Fruit fly (Drosophila melanogaster) whole organism, embryonic: ENCODE results near the gene Chrac-16.
A peak's percentile ranks its signal among the peaks of the same experiment; 100 is the strongest.

ENCODE experiments used
- BtbVII ChIP-seq: fragments of 200-800 bp; sonication (Bioruptor generic); optimal IDR thresholded peaks from 3 replicates; lab custom pipeline; 2017; ENCODE audit warnings: missing biosample characterization, mild to moderate bottlenecking, missing genetic modification characterization
- CG10267 ChIP-seq: fragments of 200-800 bp; sonication (Bioruptor generic); optimal IDR thresholded peaks from 2 replicates; lab custom pipeline; 2018; ENCODE audit warnings: missing biosample characterization, mild to moderate bottlenecking, missing genetic modification characterization, moderate library complexity
- CG11504 ChIP-seq: fragments of 200-800 bp; sonication (Bioruptor generic); optimal IDR thresholded peaks from 3 replicates; lab custom pipeline; 2019; ENCODE audit warnings: missing biosample characterization, mild to moderate bottlenecking, missing genetic modification characterization, moderate library complexity
- CG11695 ChIP-seq: fragments of 200-800 bp; sonication (Bioruptor generic); IDR thresholded peaks from 3 replicates; pipeline ENCODE4 v1.3.6; 2022; ENCODE audit warnings: missing biosample characterization, missing genetic modification characterization
- CG12769 ChIP-seq: fragments of 200-800 bp; sonication (Bioruptor generic); optimal IDR thresholded peaks from 2 replicates; lab custom pipeline; 2019; ENCODE audit warnings: missing biosample characterization, mild to moderate bottlenecking, missing genetic modification characterization, moderate library complexity
- CG14441 ChIP-seq: fragments of 200-800 bp; sonication (Bioruptor generic); IDR thresholded peaks from 2 replicates; pipeline ENCODE4 v1.3.6; 2022; ENCODE audit warnings: missing biosample characterization, missing genetic modification characterization
- CG15073 ChIP-seq: fragments of 200-800 bp; sonication (Bioruptor generic); optimal IDR thresholded peaks from 2 replicates; lab custom pipeline; 2016; ENCODE audit warnings: missing biosample characterization, missing genetic modification characterization
- CG17359 ChIP-seq: fragments of 200-800 bp; sonication (Bioruptor generic); optimal IDR thresholded peaks from 3 replicates; lab custom pipeline; 2018; ENCODE audit warnings: missing biosample characterization, mild to moderate bottlenecking, missing genetic modification characterization, moderate library complexity
- CG34422 ChIP-seq: fragments of 200-800 bp; sonication (Bioruptor generic); IDR thresholded peaks from 3 replicates; pipeline ENCODE4 v1.3.6; 2022; ENCODE audit warnings: missing biosample characterization, missing genetic modification characterization
- CG3838 ChIP-seq: fragments of 200-800 bp; sonication (Bioruptor generic); optimal IDR thresholded peaks from 3 replicates; lab custom pipeline; 2016; ENCODE audit warnings: missing biosample characterization, missing genetic modification characterization
- CG7786 ChIP-seq: fragments of 200-800 bp; sonication (Bioruptor generic); optimal IDR thresholded peaks from 2 replicates; lab custom pipeline; 2016; ENCODE audit warnings: missing biosample characterization, missing genetic modification characterization
- CG7987 ChIP-seq: fragments of 200-800 bp; sonication (Bioruptor generic); optimal IDR thresholded peaks from 2 replicates; lab custom pipeline; 2018; ENCODE audit warnings: missing biosample characterization, mild to moderate bottlenecking, missing genetic modification characterization, moderate library complexity
- CG8765 ChIP-seq: fragments of 200-800 bp; sonication (Bioruptor generic); IDR thresholded peaks from 2 replicates; pipeline ENCODE4 v1.3.6; 2022; ENCODE audit warnings: missing biosample characterization, missing genetic modification characterization
- CoRest ChIP-seq: fragments of 200-800 bp; sonication (Bioruptor generic); optimal IDR thresholded peaks from 3 replicates; lab custom pipeline; 2018; ENCODE audit warnings: missing biosample characterization, mild to moderate bottlenecking, missing genetic modification characterization, moderate library complexity
- Doc3 ChIP-seq: fragments of 200-800 bp; sonication (Bioruptor generic); IDR thresholded peaks from 3 replicates; pipeline ENCODE4 v1.3.6; 2022; ENCODE audit warnings: missing biosample characterization, missing genetic modification characterization; ENCODE audit not compliant: partially characterized antibody
- HLH4C ChIP-seq: fragments of 200-800 bp; sonication (Bioruptor generic); IDR thresholded peaks from 3 replicates; pipeline ENCODE4 v1.3.6; 2022; ENCODE audit warnings: missing biosample characterization, missing genetic modification characterization; ENCODE audit not compliant: partially characterized antibody
- HmgD ChIP-seq: fragments of 200-800 bp; sonication (Bioruptor generic); optimal IDR thresholded peaks from 3 replicates; lab custom pipeline; 2016; ENCODE audit warnings: missing biosample characterization, missing genetic modification characterization
- Hmr ChIP-seq: fragments of 200-800 bp; sonication (Bioruptor generic); optimal IDR thresholded peaks from 3 replicates; lab custom pipeline; 2017; ENCODE audit warnings: mild to moderate bottlenecking, missing biosample characterization, missing genetic modification reagents, missing genetic modification characterization
- Hr51 ChIP-seq, 2 experiments: fragments of 200-800 bp; sonication (Bioruptor generic); optimal IDR thresholded peaks; 2 replicates in 1 of 2; 3 replicates in 1 of 2; lab custom pipeline; 2016 to 2018; ENCODE audit warnings: missing biosample characterization in 2 of 2, missing genetic modification characterization in 2 of 2, mild to moderate bottlenecking in 1 of 2, moderate library complexity in 1 of 2
- Hsf ChIP-seq: fragments of 200-800 bp; sonication (Bioruptor generic); optimal IDR thresholded peaks from 3 replicates; lab custom pipeline; 2016; ENCODE audit warnings: missing biosample characterization, missing genetic modification characterization
- NC2α ChIP-seq: fragments of 200-800 bp; sonication (Bioruptor generic); optimal IDR thresholded peaks from 2 replicates; lab custom pipeline; 2016; ENCODE audit warnings: missing biosample characterization, missing genetic modification characterization
- Nf-YC ChIP-seq: fragments of 200-800 bp; optimal IDR thresholded peaks from 3 replicates; lab custom pipeline; 2019; ENCODE audit warnings: missing biosample characterization, mild to moderate bottlenecking, missing genetic modification characterization, moderate library complexity
- Sry-β ChIP-seq: fragments of 200-800 bp; sonication (Bioruptor generic); optimal IDR thresholded peaks from 2 replicates; lab custom pipeline; 2018; ENCODE audit warnings: missing biosample characterization, mild to moderate bottlenecking, missing genetic modification characterization, moderate library complexity
- ase ChIP-seq: fragments of 200-800 bp; sonication (Bioruptor generic); IDR thresholded peaks from 3 replicates; pipeline ENCODE4 v1.3.6; 2022; ENCODE audit warnings: missing biosample characterization, missing genetic modification characterization
- bsh ChIP-seq, 2 experiments: fragments of 200-800 bp; sonication (Bioruptor generic); optimal IDR thresholded peaks; 2 replicates each; lab custom pipeline; 2017 to 2018; ENCODE audit warnings: mild to moderate bottlenecking in 2 of 2, missing biosample characterization in 2 of 2, missing genetic modification characterization in 2 of 2, moderate library complexity in 1 of 2
- corto ChIP-seq: fragments of 200-800 bp; sonication (Bioruptor generic); optimal IDR thresholded peaks from 2 replicates; lab custom pipeline; 2016; ENCODE audit warnings: missing biosample characterization, mild to moderate bottlenecking, missing genetic modification characterization, moderate library complexity
- crc ChIP-seq: fragments of 200-800 bp; sonication (Bioruptor generic); optimal IDR thresholded peaks from 2 replicates; lab custom pipeline; 2016; ENCODE audit warnings: missing biosample characterization, missing genetic modification characterization
- dmrt11E ChIP-seq: fragments of 200-800 bp; sonication (Bioruptor generic); optimal IDR thresholded peaks from 3 replicates; lab custom pipeline; 2018; ENCODE audit warnings: missing biosample characterization, mild to moderate bottlenecking, missing genetic modification characterization, moderate library complexity
- dmrt99B ChIP-seq: fragments of 200-800 bp; sonication (Bioruptor generic); optimal IDR thresholded peaks from 2 replicates; lab custom pipeline; 2018; ENCODE audit warnings: missing biosample characterization, mild to moderate bottlenecking, missing genetic modification characterization, moderate library complexity
- fd102C ChIP-seq: fragments of 200-800 bp; sonication (Bioruptor generic); optimal IDR thresholded peaks from 2 replicates; lab custom pipeline; 2018; ENCODE audit warnings: missing biosample characterization, mild to moderate bottlenecking, missing genetic modification characterization, moderate library complexity
- gce ChIP-seq: fragments of 200-800 bp; sonication (Bioruptor generic); IDR thresholded peaks from 3 replicates; pipeline ENCODE4 v1.3.6; 2022; ENCODE audit warnings: missing biosample characterization, missing genetic modification characterization
- grn ChIP-seq: fragments of 200-800 bp; sonication (Bioruptor generic); optimal IDR thresholded peaks from 3 replicates; lab custom pipeline; 2017; ENCODE audit warnings: missing biosample characterization, missing genetic modification characterization
- inv ChIP-seq: fragments of 200-800 bp; sonication (Bioruptor generic); IDR thresholded peaks from 2 replicates; pipeline ENCODE4 v1.3.6; 2022; ENCODE audit warnings: missing biosample characterization, missing genetic modification characterization; ENCODE audit not compliant: partially characterized antibody
- jigr1 ChIP-seq: fragments of 200-800 bp; sonication (Bioruptor generic); IDR thresholded peaks from 3 replicates; pipeline ENCODE4 v1.3.6; 2022; ENCODE audit warnings: missing biosample characterization, missing genetic modification characterization
- mld ChIP-seq: fragments of 200-800 bp; sonication (Bioruptor generic); IDR thresholded peaks from 3 replicates; pipeline ENCODE4 v1.3.6; 2022; ENCODE audit warnings: missing biosample characterization, missing genetic modification characterization; ENCODE audit not compliant: partially characterized antibody
- odd ChIP-seq: fragments of 200-800 bp; sonication (Bioruptor generic); optimal IDR thresholded peaks from 2 replicates; lab custom pipeline; 2017; ENCODE audit warnings: missing biosample characterization, mild to moderate bottlenecking, missing genetic modification characterization
- pfk ChIP-seq: fragments of 200-800 bp; sonication (Bioruptor generic); optimal IDR thresholded peaks from 2 replicates; lab custom pipeline; 2018; ENCODE audit warnings: missing biosample characterization, mild to moderate bottlenecking, missing genetic modification characterization, moderate library complexity
- psq ChIP-seq: fragments of 200-800 bp; sonication (Bioruptor generic); optimal IDR thresholded peaks from 2 replicates; lab custom pipeline; 2017; ENCODE audit warnings: missing biosample characterization, missing genetic modification characterization
- ranshi ChIP-seq: fragments of 200-800 bp; sonication (Bioruptor generic); IDR thresholded peaks from 2 replicates; pipeline ENCODE4 v1.3.6; 2022; ENCODE audit warnings: missing biosample characterization, missing genetic modification characterization
- repo ChIP-seq: fragments of 200-800 bp; sonication (Bioruptor generic); optimal IDR thresholded peaks from 2 replicates; lab custom pipeline; 2016; ENCODE audit warnings: missing biosample characterization, missing genetic modification characterization
- scrt ChIP-seq: fragments of 200-800 bp; sonication (Bioruptor generic); optimal IDR thresholded peaks from 2 replicates; lab custom pipeline; 2018; ENCODE audit warnings: missing biosample characterization, mild to moderate bottlenecking, missing genetic modification characterization, moderate library complexity
- slbo ChIP-seq: fragments of 200-800 bp; sonication (Bioruptor generic); IDR thresholded peaks from 2 replicates; pipeline ENCODE4 v1.3.6; 2022; ENCODE audit warnings: missing biosample characterization, missing genetic modification characterization
- slou ChIP-seq: fragments of 200-800 bp; sonication (Bioruptor generic); optimal IDR thresholded peaks from 3 replicates; lab custom pipeline; 2016; ENCODE audit warnings: missing biosample characterization, missing genetic modification characterization
- sob ChIP-seq: fragments of 200-800 bp; sonication (Bioruptor generic); IDR thresholded peaks from 2 replicates; pipeline ENCODE4 v1.3.6; 2022; ENCODE audit warnings: missing biosample characterization, missing genetic modification characterization
- toy ChIP-seq: fragments of 200-800 bp; sonication (Bioruptor generic); IDR thresholded peaks from 2 replicates; pipeline ENCODE4 v1.3.6; 2022; ENCODE audit warnings: missing biosample characterization, missing genetic modification characterization
- ttk ChIP-seq: fragments of 200-800 bp; sonication (Bioruptor generic); IDR thresholded peaks from 2 replicates; pipeline ENCODE4 v2.1.2; 2022; ENCODE audit warnings: missing biosample characterization, missing genetic modification characterization
- vvl ChIP-seq: fragments of 200-800 bp; sonication (Bioruptor generic); IDR thresholded peaks from 2 replicates; pipeline ENCODE4 v1.3.6; 2022; ENCODE audit warnings: missing biosample characterization, missing genetic modification characterization
- zen2 ChIP-seq: fragments of 200-800 bp; sonication (Bioruptor generic); IDR thresholded peaks from 3 replicates; pipeline ENCODE4 v1.3.6; 2022; ENCODE audit warnings: missing biosample characterization, missing genetic modification characterization; ENCODE audit not compliant: partially characterized antibody
- zfh1 ChIP-seq: fragments of 200-800 bp; sonication (Bioruptor generic); IDR thresholded peaks from 3 replicates; pipeline ENCODE4 v1.3.6; 2022; ENCODE audit warnings: missing biosample characterization, missing genetic modification characterization

The Chrac-16 gene

dm6 chrX:12006678-12007441 is 10.9 kb downstream of the Chrac-16 start, which contains the start of gene CG1806 (continued):
- TF ChIP-seq dmrt11E (tag; lab: Kevin White, UChicago) (no peak), Hsf (GFP tag; lab: Kevin White, UChicago) (no peak), pfk (no peak), Hr51 (GFP tag; optimal IDR thresholded peaks at IDR 0.05; lab: Kevin White, UChicago) (no peak), CG14441 (GFP tag; lab: Robert Waterston, UW) (no peak), CG34422 (GFP tag; lab: Robert Waterston, UW) (0 out of 3 replicates have a peak, but pooled peaks have one; percentile 20), HmgD (GFP tag; lab: Kevin White, UChicago) (no peak), Hmr (GFP tag; lab: Kevin White, UChicago) (no peak), BtbVII (GFP tag; lab: Kevin White, UChicago) (no peak), slou (no peak), mld (GFP tag; lab: Robert Waterston, UW) (no peak), Nf-YC (tag; lab: Kevin White, UChicago) (no peak), corto (GFP tag; lab: Kevin White, UChicago) (peak; percentile 36), CG11504 (no peak), repo (GFP tag; lab: Kevin White, UChicago) (no peak), jigr1 (GFP tag; lab: Robert Waterston, UW) (no peak), dmrt99B (tag; lab: Kevin White, UChicago) (no peak), ttk (no peak), zfh1 (GFP tag; lab: Robert Waterston, UW) (no peak), CG17359 (tag; lab: Kevin White, UChicago) (no peak), odd (no peak), CG7786 (GFP tag; lab: Kevin White, UChicago) (no peak), CG15073 (GFP tag; lab: Kevin White, UChicago) (no peak), psq (no peak), CG3838 (GFP tag; lab: Kevin White, UChicago) (no peak), bsh (GFP tag; optimal IDR thresholded peaks at IDR 0.05; lab: Kevin White, UChicago) (peak in 1 of 2 experiments; percentile 33), scrt (GFP tag; lab: Kevin White, UChicago) (no peak), ranshi (no peak), CG11695 (GFP tag; lab: Robert Waterston, UW) (no peak), CG10267 (tag; lab: Kevin White, UChicago) (no peak), CG8765 (GFP tag; lab: Robert Waterston, UW) (no peak), NC2α (GFP tag; lab: Kevin White, UChicago) (no peak), inv (GFP tag; lab: Robert Waterston, UW) (0 out of 2 replicates have a peak, but pooled peaks have one; percentile 21), CG7987 (GFP tag; lab: Kevin White, UChicago) (no peak), CoRest (no peak), HLH4C (no peak), grn (GFP tag; lab: Kevin White, UChicago) (no peak), fd102C (GFP tag; lab: Kevin White, UChicago) (no peak), sob (GFP tag; lab: Robert Waterston, UW) (peak; percentile 19; the same call in 1 of the 2 replicates), zen2 (GFP tag; lab: Robert Waterston, UW) (peak; percentile 62; the same call in 2 of the 3 replicates), toy (GFP tag; lab: Robert Waterston, UW) (no peak), CG12769 (tag; lab: Kevin White, UChicago) (peak; percentile 88), gce (GFP tag; lab: Robert Waterston, UW) (peak; percentile 28; the same call in 1 of the 3 replicates), crc (GFP tag; lab: Kevin White, UChicago) (no peak), vvl (GFP tag; lab: Robert Waterston, UW) (peak; percentile 35; the same call in 1 of the 2 replicates), Sry-β (GFP tag; lab: Kevin White, UChicago) (no peak), ase (no peak), Doc3 (0 out of 3 replicates have a peak, but pooled peaks have one; percentile 9), slbo (no peak)
